Worm (Caenorhabditis elegans): ENCODE measurements around the gene hrpk-2.
A peak's percentile ranks its signal among the peaks of the same experiment; 100 is the strongest.

hrpk-2 gene

ce11 chrIII:7973201-7973767, 13.6 kb upstream of the hrpk-2 start, which contains the start of the genes eef-1B.1 and aco-2 (continued):
- TF ChIP-seq nhr-237 (tag; optimal IDR thresholded peaks at IDR 0.05) (peak; percentile 39), sox-4 (tag; optimal IDR thresholded peaks at IDR 0.05) (peak; percentile 70), pqm-1 (tag; optimal IDR thresholded peaks at IDR 0.05) (no peak), ceh-90 (tag; optimal IDR thresholded peaks at IDR 0.05) (no peak), lin-14 (GFP tag; optimal IDR thresholded peaks at IDR 0.05) (peak; percentile 95), grh-1 (GFP tag; IDR thresholded peaks at IDR 0.05) (peak; percentile 88), skn-1 (tag; optimal IDR thresholded peaks at IDR 0.05) (peak; percentile 90), nhr-20 (tag; optimal IDR thresholded peaks at IDR 0.05) (peak; percentile 97), fkh-8 (tag; optimal IDR thresholded peaks at IDR 0.05) (peak; percentile 89), sptf-1 (tag; optimal IDR thresholded peaks at IDR 0.05) (no peak), nhr-90 (tag; optimal IDR thresholded peaks at IDR 0.05; ENCODE audit: poor library complexity) (peak; percentile 95), aly-2 (tag; optimal IDR thresholded peaks at IDR 0.05) (peak; percentile 38), ztf-4 (tag; optimal IDR thresholded peaks at IDR 0.05) (peak; percentile 89), swsn-7 (tag; optimal IDR thresholded peaks at IDR 0.05) (peak; percentile 95), pag-3 (tag; optimal IDR thresholded peaks at IDR 0.05; ENCODE audit: borderline replicate concordance, insufficient read depth) (no peak), ama-1 (optimal IDR thresholded peaks at IDR 0.05) (peak; percentile 53)

ce11 chrIII:7973968-7974607, 12.8 kb upstream of the hrpk-2 start:
- TF ChIP-seq fos-1 (tag; optimal IDR thresholded peaks at IDR 0.05) (no peak), hlh-17 (GFP tag; optimal IDR thresholded peaks at IDR 0.05; ENCODE audit: borderline replicate concordance) (no peak), ceh-88 (GFP tag; IDR thresholded peaks at IDR 0.05) (no peak), lin-13 (GFP tag; optimal IDR thresholded peaks at IDR 0.05) (no peak), nhr-77 (tag; optimal IDR thresholded peaks at IDR 0.05) (no peak), C34B4.2 (tag; optimal IDR thresholded peaks at IDR 0.05) (no peak), nhr-20 (tag; optimal IDR thresholded peaks at IDR 0.05) (peak; percentile 68), nhr-19 (GFP tag; conservative IDR thresholded peaks at IDR 0.05) (peak; percentile 69), dpl-1 (GFP tag; optimal IDR thresholded peaks at IDR 0.05) (peak in 2 of 3 experiments; percentile 13 to 19), lin-14 (GFP tag; optimal IDR thresholded peaks at IDR 0.05) (peak; percentile 57), irx-1 (tag; optimal IDR thresholded peaks at IDR 0.05) (no peak), rnt-1 (tag; optimal IDR thresholded peaks at IDR 0.05) (no peak), skn-1 (tag; optimal IDR thresholded peaks at IDR 0.05) (no peak), grh-1 (GFP tag; IDR thresholded peaks at IDR 0.05) (no peak), mdl-1 (tag; optimal IDR thresholded peaks at IDR 0.05) (peak in 1 of 2 experiments; percentile 3), mef-2 (tag; optimal IDR thresholded peaks at IDR 0.05) (no peak), zag-1 (tag; optimal IDR thresholded peaks at IDR 0.05) (no peak), ceh-63 (GFP tag; optimal IDR thresholded peaks at IDR 0.05) (no peak), nhr-11 (tag; optimal IDR thresholded peaks at IDR 0.05) (no peak), lin-35 (GFP tag; optimal IDR thresholded peaks at IDR 0.05) (peak in 1 of 2 experiments; percentile 39), aha-1 (tag; optimal IDR thresholded peaks at IDR 0.05) (no peak), vab-15 (tag; optimal IDR thresholded peaks at IDR 0.05) (no peak), zip-4 (GFP tag; optimal IDR thresholded peaks at IDR 0.05) (no peak), nhr-76 (tag; optimal IDR thresholded peaks at IDR 0.05) (no peak), nhr-90 (tag; optimal IDR thresholded peaks at IDR 0.05; ENCODE audit: poor library complexity) (no peak), unc-86 (tag; optimal IDR thresholded peaks at IDR 0.05) (no peak), egl-27 (tag; optimal IDR thresholded peaks at IDR 0.05) (no peak), sox-4 (tag; optimal IDR thresholded peaks at IDR 0.05) (no peak), lsy-2 (tag; optimal IDR thresholded peaks at IDR 0.05) (peak in 1 of 2 experiments; percentile 19), ztf-11 (tag; optimal IDR thresholded peaks at IDR 0.05) (no peak), lin-15B (tag; optimal IDR thresholded peaks at IDR 0.05) (no peak), elt-2 (tag; optimal IDR thresholded peaks at IDR 0.05) (peak; percentile 34), jun-1 (tag; optimal IDR thresholded peaks at IDR 0.05) (no peak), snpc-4 (tag; optimal IDR thresholded peaks at IDR 0.05) (no peak), lin-39 (tag; optimal IDR thresholded peaks at IDR 0.05) (no peak), efl-1 (optimal IDR thresholded peaks at IDR 0.05) (no peak), efl-1 (GFP tag; optimal IDR thresholded peaks at IDR 0.05 in 1 of 2) (peak in 1 of 2 experiments; percentile 82), pag-3 (tag; optimal IDR thresholded peaks at IDR 0.05; ENCODE audit: borderline replicate concordance, insufficient read depth) (no peak), elt-3 (tag; optimal IDR thresholded peaks at IDR 0.05) (peak in 3 of 6 experiments; percentile 8 to 40 (median 8)), snu-23 (GFP tag; optimal IDR thresholded peaks at IDR 0.05) (peak; percentile 50)
